Fruit fly (Drosophila melanogaster) whole organism, embryonic: ENCODE measurements around the gene CG1764.

Source experiments
- Blimp-1 ChIP-seq: fragments of 200-800 bp; sonication (Bioruptor generic); optimal IDR thresholded peaks from 3 replicates; lab custom pipeline; 2018; ENCODE audit warnings: missing biosample characterization, missing genetic modification characterization, mild to moderate bottlenecking, moderate library complexity, missing genetic modification reagents
- CG10979 ChIP-seq: fragments of 200-800 bp; sonication (Bioruptor generic); optimal IDR thresholded peaks from 2 replicates; lab custom pipeline; 2018; ENCODE audit warnings: missing biosample characterization, mild to moderate bottlenecking, missing genetic modification characterization, moderate library complexity
- CG14050 ChIP-seq: fragments of 200-800 bp; sonication (Bioruptor generic); IDR thresholded peaks from 3 replicates; pipeline ENCODE4 v1.3.6; 2022; ENCODE audit warnings: missing biosample characterization, missing genetic modification characterization
- CG4360 ChIP-seq: fragments of 200-800 bp; sonication (Bioruptor generic); IDR thresholded peaks from 2 replicates; pipeline ENCODE4 v1.3.6; 2022; ENCODE audit warnings: missing biosample characterization, missing genetic modification characterization
- CG7745 ChIP-seq: fragments of 200-800 bp; sonication (Bioruptor generic); optimal IDR thresholded peaks from 2 replicates; lab custom pipeline; 2018; ENCODE audit warnings: missing biosample characterization, mild to moderate bottlenecking, missing genetic modification characterization, moderate library complexity
- D19B ChIP-seq: fragments of 200-800 bp; sonication (Bioruptor generic); optimal IDR thresholded peaks from 2 replicates; lab custom pipeline; 2017; ENCODE audit warnings: missing biosample characterization, mild to moderate bottlenecking, missing genetic modification characterization
- Deaf1 ChIP-seq: fragments of 200-800 bp; optimal IDR thresholded peaks from 3 replicates; lab custom pipeline; 2019; ENCODE audit warnings: missing biosample characterization, mild to moderate bottlenecking, missing genetic modification characterization, moderate library complexity
- HLH4C ChIP-seq: fragments of 200-800 bp; sonication (Bioruptor generic); IDR thresholded peaks from 3 replicates; pipeline ENCODE4 v1.3.6; 2022; ENCODE audit warnings: missing biosample characterization, missing genetic modification characterization; ENCODE audit not compliant: partially characterized antibody
- Rfx ChIP-seq: fragments of 200-800 bp; sonication (Bioruptor generic); IDR thresholded peaks from 2 replicates; pipeline ENCODE4 v1.3.6; 2022; ENCODE audit warnings: missing biosample characterization, missing genetic modification characterization
- bsh ChIP-seq, 2 experiments: fragments of 200-800 bp; sonication (Bioruptor generic); optimal IDR thresholded peaks; 2 replicates each; lab custom pipeline; 2017 to 2018; ENCODE audit warnings: mild to moderate bottlenecking in 2 of 2, missing biosample characterization in 2 of 2, missing genetic modification characterization in 2 of 2, moderate library complexity in 1 of 2
- cg ChIP-seq: fragments of 200-800 bp; sonication (Bioruptor generic); optimal IDR thresholded peaks from 3 replicates; lab custom pipeline; 2019; ENCODE audit warnings: missing biosample characterization, mild to moderate bottlenecking, missing genetic modification characterization, moderate library complexity
- crol ChIP-seq: fragments of 200-800 bp; sonication (Bioruptor generic); IDR thresholded peaks from 2 replicates; pipeline ENCODE4 v1.3.6; 2022; ENCODE audit warnings: missing biosample characterization, missing genetic modification characterization
- lab ChIP-seq: fragments of 200-800 bp; sonication (Bioruptor generic); optimal IDR thresholded peaks from 3 replicates; lab custom pipeline; 2017; ENCODE audit warnings: missing biosample characterization, missing genetic modification characterization, mild to moderate bottlenecking, moderate library complexity, missing genetic modification reagents
- lbe ChIP-seq: fragments of 200-800 bp; sonication (Bioruptor generic); optimal IDR thresholded peaks from 2 replicates; lab custom pipeline; 2016; ENCODE audit warnings: missing biosample characterization, mild to moderate bottlenecking, missing genetic modification characterization
- nom ChIP-seq: fragments of 200-800 bp; sonication (Bioruptor generic); optimal IDR thresholded peaks from 2 replicates; lab custom pipeline; 2017; ENCODE audit warnings: missing biosample characterization, missing genetic modification characterization, mild to moderate bottlenecking, moderate library complexity, missing genetic modification reagents
- so ChIP-seq: fragments of 200-800 bp; sonication (Bioruptor generic); IDR thresholded peaks from 3 replicates; pipeline ENCODE4 v1.3.6; 2022; ENCODE audit warnings: missing biosample characterization, missing genetic modification characterization
- sr ChIP-seq: fragments of 200-800 bp; sonication (Bioruptor generic); IDR thresholded peaks from 3 replicates; pipeline ENCODE4 v1.3.6; 2022; ENCODE audit warnings: missing biosample characterization, missing genetic modification characterization

CG1764 gene

dm6 chrX:13248515-13248914 lies 53.7 kb downstream of the CG1764 start (continued):
- TF ChIP-seq lab (GFP tag; lab: Kevin White, UChicago): peak; percentile 47

- TF ChIP-seq CG4360 (GFP tag; lab: Robert Waterston, UW) (no peak), Rfx (GFP tag; lab: Robert Waterston, UW) (no peak), HLH4C (GFP tag; lab: Robert Waterston, UW) (0 out of 3 replicates have a peak, but pooled peaks have one; percentile 39), Deaf1 (tag; lab: Kevin White, UChicago) (peak; percentile 70), cg (peak; percentile 6), CG7745 (peak; percentile 5), sr (GFP tag; lab: Robert Waterston, UW) (peak; percentile 18; the same call in 1 of the 3 replicates), Blimp-1 (GFP tag; lab: Kevin White, UChicago) (peak; percentile 89), crol (GFP tag; lab: Robert Waterston, UW) (peak; percentile 44; the same call in 1 of the 2 replicates)
These were observed 54.4 kb downstream of the CG1764 start for dm6 chrX:13247789-13248188.

dm6 chrX:13245767-13246166 lies 56.4 kb downstream of the CG1764 start:
- TF ChIP-seq CG14050 (GFP tag; lab: Robert Waterston, UW) (no peak), nom (peak; percentile 61), so (no peak), lbe (GFP tag; lab: Kevin White, UChicago) (peak; percentile 33), bsh (GFP tag; optimal IDR thresholded peaks at IDR 0.05; lab: Kevin White, UChicago) (peak in 1 of 2 experiments; percentile 59), CG10979 (no peak), D19B (no peak)
